Worm (Caenorhabditis elegans) whole organism, L1 larva: ENCODE results near the gene Y7A5A.1.

Experiments used
- ama-1 ChIP-seq: fragments of 150-350 bp; optimal IDR thresholded peaks from 2 replicates; lab custom pipeline; 2014
- nhr-11 ChIP-seq: fragments of 150-350 bp; optimal IDR thresholded peaks from 2 replicates; lab custom pipeline; 2014; ENCODE audit warnings: missing biosample characterization, missing genetic modification characterization
- nhr-71 ChIP-seq: sonication (generic microtip); optimal IDR thresholded peaks from 2 replicates; lab custom pipeline; 2016; ENCODE audit warnings: mild to moderate bottlenecking, missing genetic modification characterization, moderate library complexity, missing compliant biosample characterization
- nhr-85 ChIP-seq: sonication (generic microtip); peaks from one replicate; lab custom pipeline; 2016; ENCODE audit warnings: missing genetic modification characterization, inconsistent platforms, missing compliant biosample characterization
- rnt-1 ChIP-seq: sonication (generic microtip); optimal IDR thresholded peaks from 2 replicates; lab custom pipeline; 2016; ENCODE audit warnings: mild to moderate bottlenecking, missing genetic modification characterization, moderate library complexity, missing compliant biosample characterization

- TF ChIP-seq nhr-71 (tag; lab: Kevin White, UChicago) (no peak), ama-1 (lab: Kevin White, UChicago) (no peak), nhr-11 (no peak), rnt-1 (tag; lab: Kevin White, UChicago) (no peak), nhr-85 (tag; lab: Kevin White, UChicago) (no peak)
Observed at ce11 chrX:15730342-15730741, 41.0 kb downstream of the Y7A5A.1 start.
